Fruit fly (Drosophila melanogaster): Measurements from ENCODE around the gene CG32638.
A peak's percentile ranks its signal among the peaks of the same experiment; 100 is the strongest.

Gene CG32638

dm6 chrX:13105220-13105619 lies 23.4 kb downstream of the CG32638 start (continued):
- no peak for TF ChIP-seq CG12299 (tag; optimal IDR thresholded peaks at IDR 0.05)
- no peak for TF ChIP-seq CG42726 (GFP tag; IDR thresholded peaks at IDR 0.05; ENCODE audit: partially characterized antibody)
- no peak for TF ChIP-seq Dp (GFP tag; optimal IDR thresholded peaks at IDR 0.05)
- TF ChIP-seq jumu (GFP tag; optimal IDR thresholded peaks at IDR 0.05), result no peak
- TF ChIP-seq CG8388 (GFP tag; optimal IDR thresholded peaks at IDR 0.05), result no peak
- peak; percentile 38 for TF ChIP-seq CG13296 (GFP tag; optimal IDR thresholded peaks at IDR 0.05)
- no peak for TF ChIP-seq kni (GFP tag; optimal IDR thresholded peaks at IDR 0.05)
- peak; percentile 38 for TF ChIP-seq CG15269 (tag; optimal IDR thresholded peaks at IDR 0.05)
- peak in 1 of 2 experiments; percentile 13 for TF ChIP-seq Hr51 (GFP tag; optimal IDR thresholded peaks at IDR 0.05)
- no peak for TF ChIP-seq gcm (GFP tag; optimal IDR thresholded peaks at IDR 0.05)
- TF ChIP-seq CG6791 (GFP tag; IDR thresholded peaks at IDR 0.05; ENCODE audit: partially characterized antibody), result no peak

- TF ChIP-seq lab (GFP tag; optimal IDR thresholded peaks at IDR 0.05), result peak; percentile 12
- peak; percentile 39 for TF ChIP-seq exex (tag; optimal IDR thresholded peaks at IDR 0.05)
- peak; percentile 38 for TF ChIP-seq mirr (GFP tag; optimal IDR thresholded peaks at IDR 0.05)
- TF ChIP-seq CG15601 (tag; optimal IDR thresholded peaks at IDR 0.05), result peak; percentile 4
- TF ChIP-seq ab (GFP tag; optimal IDR thresholded peaks at IDR 0.05), result no peak
- no peak for TF ChIP-seq ATbp (GFP tag; optimal IDR thresholded peaks at IDR 0.05)
- no peak for TF ChIP-seq maf-S (GFP tag; optimal IDR thresholded peaks at IDR 0.05)
- no peak for TF ChIP-seq CG5180 (GFP tag; optimal IDR thresholded peaks at IDR 0.05)
- TF ChIP-seq Pdp1 (GFP tag; optimal IDR thresholded peaks at IDR 0.05), result peak in 1 of 2 experiments; percentile 10
- no peak for TF ChIP-seq Poxn (GFP tag; IDR thresholded peaks at IDR 0.05)
- no peak for TF ChIP-seq CG12391 (tag; optimal IDR thresholded peaks at IDR 0.05)
- TF ChIP-seq Med (GFP tag), result peak; percentile 62
- 0 out of 2 replicates have a peak, but pooled peaks have one; percentile 23 for TF ChIP-seq GATAe (GFP tag; conservative IDR thresholded peaks at IDR 0.05)
- TF ChIP-seq insv (GFP tag; optimal IDR thresholded peaks at IDR 0.05), result peak in 1 of 2 experiments; percentile 85
Measured at dm6 chrX:13104571-13104970, 24.0 kb downstream of the CG32638 start.

- TF ChIP-seq fd64A (GFP tag; optimal IDR thresholded peaks at IDR 0.05) (no peak), bsh (GFP tag; optimal IDR thresholded peaks at IDR 0.05) (no peak), Trl (optimal IDR thresholded peaks at IDR 0.05) (no peak), Trl (GFP tag; optimal IDR thresholded peaks at IDR 0.05) (no peak), CG1024 (GFP tag; IDR thresholded peaks at IDR 0.05) (no peak), CG8290 (GFP tag; optimal IDR thresholded peaks at IDR 0.05) (no peak), CG8290 (tag; optimal IDR thresholded peaks at IDR 0.05) (no peak), Opbp (GFP tag; IDR thresholded peaks at IDR 0.05; ENCODE audit: partially characterized antibody) (no peak), insv (GFP tag; optimal IDR thresholded peaks at IDR 0.05) (peak in 1 of 2 experiments; percentile 35), Gsc (GFP tag; IDR thresholded peaks at IDR 0.05) (no peak), mirr (GFP tag; optimal IDR thresholded peaks at IDR 0.05) (peak; percentile 16), CG2199 (GFP tag; IDR thresholded peaks at IDR 0.05) (0 out of 3 replicates have a peak, but pooled peaks have one; percentile 55), CG12942 (GFP tag; optimal IDR thresholded peaks at IDR 0.05) (no peak), CG10321 (GFP tag; IDR thresholded peaks at IDR 0.05) (no peak), sd (tag; optimal IDR thresholded peaks at IDR 0.05) (peak; percentile 26), bigmax (GFP tag; optimal IDR thresholded peaks at IDR 0.05) (no peak), B-H1 (GFP tag; IDR thresholded peaks at IDR 0.05) (no peak), slbo (GFP tag; IDR thresholded peaks at IDR 0.05) (no peak), unc-4 (GFP tag; IDR thresholded peaks at IDR 0.05; ENCODE audit: partially characterized antibody) (no peak), exex (tag; optimal IDR thresholded peaks at IDR 0.05) (peak; percentile 79), CG14050 (GFP tag; IDR thresholded peaks at IDR 0.05) (no peak), CG8924 (tag; optimal IDR thresholded peaks at IDR 0.05) (no peak), CG1792 (GFP tag; optimal IDR thresholded peaks at IDR 0.05) (no peak), dati (GFP tag; IDR thresholded peaks at IDR 0.05) (no peak), HLH3B (GFP tag; IDR thresholded peaks at IDR 0.05) (no peak), Dek (tag; optimal IDR thresholded peaks at IDR 0.05) (no peak), B-H2 (GFP tag; optimal IDR thresholded peaks at IDR 0.05) (no peak)
Measured at dm6 chrX:13101817-13102216, 26.8 kb downstream of the CG32638 start.
